Worm (Caenorhabditis elegans) whole organism, L4 larva: ENCODE results near the gene frm-7.

ENCODE experiments used
- F44E2.7 ChIP-seq: fragments of 200-800 bp; sonication (Bioruptor generic); IDR thresholded peaks from 2 replicates; pipeline ENCODE4 v2.1.2; 2022; ENCODE audit warnings: missing genetic modification characterization, missing compliant biosample characterization
- F49E8.2 ChIP-seq: sonication (generic microtip); optimal IDR thresholded peaks from 2 replicates; lab custom pipeline; 2016; ENCODE audit warnings: missing compliant biosample characterization, mild to moderate bottlenecking, missing genetic modification characterization, borderline replicate concordance
- R02D3.7 ChIP-seq: fragments of 150-350 bp; sonication (generic microtip); optimal IDR thresholded peaks from 3 replicates; lab custom pipeline; 2014; ENCODE audit warnings: missing biosample characterization, missing genetic modification characterization
- T20F7.1 ChIP-seq: fragments of 200-800 bp; sonication (Bioruptor generic); optimal IDR thresholded peaks from 2 replicates; lab custom pipeline; 2018; ENCODE audit warnings: mild to moderate bottlenecking, missing genetic modification characterization, missing compliant biosample characterization
- T26A8.4 ChIP-seq: fragments of 200-800 bp; sonication (Bioruptor generic); IDR thresholded peaks from 2 replicates; pipeline ENCODE4 v1.3.6; 2022; ENCODE audit warnings: missing genetic modification characterization, missing compliant biosample characterization
- ZK337.2 ChIP-seq: fragments of 200-800 bp; sonication (Bioruptor generic); IDR thresholded peaks from 2 replicates; pipeline ENCODE4 v1.3.6; 2022; ENCODE audit warnings: missing genetic modification reagents, missing genetic modification characterization, missing compliant biosample characterization
- ZK546.5 ChIP-seq, 2 experiments: sonication (generic microtip); optimal IDR thresholded peaks; 2 replicates each; lab custom pipeline; 2017; ENCODE audit warnings: missing biosample characterization in 2 of 2, missing genetic modification characterization in 2 of 2
- aha-1 ChIP-seq: fragments of 150-350 bp; peaks from one replicate; lab custom pipeline; 2014; ENCODE audit warnings: missing biosample characterization, missing genetic modification characterization
- ama-1 ChIP-seq: fragments of 150-350 bp; optimal IDR thresholded peaks from 2 replicates; lab custom pipeline; 2014; ENCODE audit warnings: inconsistent platforms, mixed read lengths
- ceh-20 ChIP-seq: fragments of 200-800 bp; sonication (Bioruptor generic); IDR thresholded peaks from 2 replicates; pipeline ENCODE4 v1.3.6; 2022; ENCODE audit warnings: missing genetic modification reagents, missing genetic modification characterization, missing compliant biosample characterization
- ceh-28 ChIP-seq: fragments of 150-350 bp; optimal IDR thresholded peaks from 2 replicates; lab custom pipeline; 2014; ENCODE audit warnings: missing biosample characterization, missing genetic modification reagents, missing genetic modification characterization
- ceh-62 ChIP-seq: sonication (generic microtip); optimal IDR thresholded peaks from 2 replicates; lab custom pipeline; 2017; ENCODE audit warnings: missing biosample characterization, missing genetic modification characterization
- ctbp-1 ChIP-seq: fragments of 200-800 bp; sonication (Bioruptor generic); IDR thresholded peaks from 2 replicates; pipeline ENCODE4 v1.3.6; 2022; ENCODE audit warnings: missing genetic modification reagents, missing genetic modification characterization, missing compliant biosample characterization
- daf-16 ChIP-seq, 3 experiments: sonication (generic microtip); optimal IDR thresholded peaks; 2 replicates each; lab custom pipeline; 2016 to 2017; ENCODE audit warnings: missing genetic modification characterization in 3 of 3, missing genetic modification reagents in 3 of 3, mild to moderate bottlenecking in 2 of 3, missing compliant biosample characterization in 2 of 3, missing biosample characterization in 1 of 3, moderate library complexity in 1 of 3
- daf-8 ChIP-seq: fragments of 200-800 bp; sonication (Bioruptor generic); IDR thresholded peaks from 2 replicates; pipeline ENCODE4 v1.3.6; 2022; ENCODE audit warnings: missing genetic modification characterization, missing compliant biosample characterization
- dmd-6 ChIP-seq: fragments of 200-800 bp; sonication (Bioruptor generic); IDR thresholded peaks from 2 replicates; pipeline ENCODE4 v1.3.6; 2022; ENCODE audit warnings: missing genetic modification reagents, missing genetic modification characterization, missing compliant biosample characterization
- dpl-1 ChIP-seq: fragments of 150-350 bp; optimal IDR thresholded peaks from 2 replicates; lab custom pipeline; 2014; ENCODE audit warnings: missing biosample characterization, missing genetic modification reagents, missing genetic modification characterization
- dve-1 ChIP-seq: sonication (generic microtip); optimal IDR thresholded peaks from 2 replicates; lab custom pipeline; 2017; ENCODE audit warnings: antibody characterized with exemption, mild to moderate bottlenecking, missing genetic modification characterization, missing compliant biosample characterization; ENCODE audit not compliant: insufficient read depth
- hlh-11 ChIP-seq: fragments of 200-800 bp; sonication (Bioruptor generic); optimal IDR thresholded peaks from 2 replicates; lab custom pipeline; 2018; ENCODE audit warnings: mild to moderate bottlenecking, missing genetic modification characterization, missing compliant biosample characterization
- hlh-30 ChIP-seq: sonication (generic microtip); optimal IDR thresholded peaks from 2 replicates; lab custom pipeline; 2017; ENCODE audit warnings: antibody characterized with exemption, mild to moderate bottlenecking, missing genetic modification characterization, missing compliant biosample characterization; ENCODE audit not compliant: insufficient read depth
- hmg-1.1 ChIP-seq: fragments of 200-800 bp; sonication (Bioruptor generic); IDR thresholded peaks from 2 replicates; pipeline ENCODE4 v1.3.6; 2022; ENCODE audit warnings: missing genetic modification reagents, missing genetic modification characterization, missing compliant biosample characterization
- lim-7 ChIP-seq: fragments of 200-800 bp; sonication (Bioruptor generic); IDR thresholded peaks from 2 replicates; pipeline ENCODE4 v1.3.6; 2022; ENCODE audit warnings: missing genetic modification characterization, missing compliant biosample characterization
- lin-39 ChIP-seq: fragments of 150-350 bp; optimal IDR thresholded peaks from 2 replicates; lab custom pipeline; 2014; ENCODE audit warnings: missing biosample characterization, missing genetic modification reagents, missing genetic modification characterization
- lir-3 ChIP-seq: sonication (generic microtip); optimal IDR thresholded peaks from 2 replicates; lab custom pipeline; 2016; ENCODE audit warnings: mild to moderate bottlenecking, missing genetic modification characterization, missing compliant biosample characterization
- lsy-2 ChIP-seq, 2 experiments: fragments of 150-350 bp in 1 of 2; sonication (generic microtip) in 1 of 2; optimal IDR thresholded peaks; 2 replicates each; lab custom pipeline; 2014 to 2017; ENCODE audit warnings: missing biosample characterization in 2 of 2, missing genetic modification characterization in 2 of 2
- madf-5 ChIP-seq, 2 experiments: fragments of 200-800 bp; sonication (Bioruptor generic); IDR thresholded peaks; 2 replicates each; pipeline ENCODE4 v1.3.6; 2022; ENCODE audit warnings: missing compliant biosample characterization in 2 of 2, missing genetic modification characterization in 2 of 2
- mdl-1 ChIP-seq, 2 experiments: fragments of 150-350 bp in 1 of 2; sonication (generic microtip) in 1 of 2; optimal IDR thresholded peaks; 2 replicates each; lab custom pipeline; 2014 to 2017; ENCODE audit warnings: missing biosample characterization in 2 of 2, missing genetic modification characterization in 2 of 2
- mxl-2 ChIP-seq: fragments of 200-800 bp; sonication (Bioruptor generic); conservative IDR thresholded peaks from 2 replicates; pipeline ENCODE4 v1.3.6; 2022; ENCODE audit warnings: missing genetic modification reagents, missing genetic modification characterization, missing compliant biosample characterization
- mxl-3 ChIP-seq: fragments of 200-800 bp; sonication (Bioruptor generic); optimal IDR thresholded peaks from 2 replicates; lab custom pipeline; 2018; ENCODE audit warnings: mild to moderate bottlenecking, missing genetic modification characterization, missing compliant biosample characterization
- nhr-102 ChIP-seq: sonication (generic microtip); optimal IDR thresholded peaks from 2 replicates; lab custom pipeline; 2016; ENCODE audit warnings: mild to moderate bottlenecking, missing genetic modification characterization, moderate library complexity, missing compliant biosample characterization
- nhr-25 ChIP-seq: sonication (generic microtip); optimal IDR thresholded peaks from 2 replicates; lab custom pipeline; 2017; ENCODE audit warnings: missing genetic modification characterization, mild to moderate bottlenecking, missing compliant biosample characterization, antibody characterized with exemption, moderate library complexity, borderline replicate concordance; ENCODE audit not compliant: insufficient read depth
- nhr-28 ChIP-seq: fragments of 150-350 bp; optimal IDR thresholded peaks from 2 replicates; lab custom pipeline; 2014; ENCODE audit warnings: missing biosample characterization, missing genetic modification characterization
- nhr-41 ChIP-seq: fragments of 200-800 bp; sonication (Bioruptor generic); IDR thresholded peaks from 2 replicates; pipeline ENCODE4 v1.3.6; 2022; ENCODE audit warnings: missing genetic modification reagents, missing genetic modification characterization, missing compliant biosample characterization
- nhr-42 ChIP-seq: fragments of 200-800 bp; sonication (Bioruptor generic); IDR thresholded peaks from 2 replicates; pipeline ENCODE4 v1.3.6; 2022; ENCODE audit warnings: missing genetic modification characterization, missing compliant biosample characterization
- nhr-76 ChIP-seq: fragments of 150-350 bp; optimal IDR thresholded peaks from 2 replicates; lab custom pipeline; 2014; ENCODE audit warnings: missing biosample characterization, missing genetic modification characterization
- nhr-77 ChIP-seq: fragments of 150-350 bp; optimal IDR thresholded peaks from 2 replicates; lab custom pipeline; 2014; ENCODE audit warnings: missing biosample characterization, missing genetic modification characterization
- pqm-1 ChIP-seq: sonication (generic microtip); optimal IDR thresholded peaks from 2 replicates; lab custom pipeline; 2017; ENCODE audit warnings: missing biosample characterization, missing genetic modification characterization
- saeg-2 ChIP-seq: fragments of 200-800 bp; sonication (Bioruptor generic); IDR thresholded peaks from 2 replicates; pipeline ENCODE4 v1.3.6; 2022; ENCODE audit warnings: missing genetic modification reagents, missing genetic modification characterization, missing compliant biosample characterization
- sdz-12 ChIP-seq: fragments of 200-800 bp; sonication (Bioruptor generic); optimal IDR thresholded peaks from 2 replicates; lab custom pipeline; 2018; ENCODE audit warnings: mild to moderate bottlenecking, missing genetic modification characterization, missing compliant biosample characterization
- skn-1 ChIP-seq: fragments of 150-350 bp; optimal IDR thresholded peaks from 2 replicates; lab custom pipeline; 2014; ENCODE audit warnings: missing biosample characterization, missing genetic modification characterization
- snpc-1.2 ChIP-seq: fragments of 200-800 bp; sonication (Bioruptor generic); IDR thresholded peaks from 2 replicates; pipeline ENCODE4 v1.3.6; 2022; ENCODE audit warnings: missing genetic modification reagents, missing genetic modification characterization, missing compliant biosample characterization
- spr-1 ChIP-seq: sonication (generic microtip); optimal IDR thresholded peaks from 2 replicates; lab custom pipeline; 2016; ENCODE audit warnings: mild to moderate bottlenecking, missing genetic modification characterization, missing compliant biosample characterization
- tag-97 ChIP-seq: fragments of 200-800 bp; sonication (Bioruptor generic); IDR thresholded peaks from 2 replicates; pipeline ENCODE4 v1.3.6; 2022; ENCODE audit warnings: missing genetic modification characterization, missing compliant biosample characterization
- tra-1 ChIP-seq: fragments of 200-800 bp; sonication (Bioruptor generic); IDR thresholded peaks from 2 replicates; pipeline ENCODE4 v1.3.6; 2022; ENCODE audit warnings: missing genetic modification reagents, missing genetic modification characterization, missing compliant biosample characterization
- unc-130 ChIP-seq: sonication (generic microtip); optimal IDR thresholded peaks from 2 replicates; lab custom pipeline; 2016; ENCODE audit warnings: missing genetic modification reagents, missing genetic modification characterization, missing compliant biosample characterization
- unc-39 ChIP-seq: sonication (generic microtip); optimal IDR thresholded peaks from 2 replicates; lab custom pipeline; 2017; ENCODE audit warnings: missing biosample characterization, missing genetic modification characterization
- zip-11 ChIP-seq: fragments of 200-800 bp; sonication (Bioruptor generic); IDR thresholded peaks from 2 replicates; pipeline ENCODE4 v1.3.6; 2022; ENCODE audit warnings: missing genetic modification characterization, missing compliant biosample characterization
- zip-2 ChIP-seq: fragments of 150-350 bp; optimal IDR thresholded peaks from 2 replicates; lab custom pipeline; 2014; ENCODE audit warnings: missing biosample characterization, missing genetic modification characterization

Gene frm-7

DNA sequence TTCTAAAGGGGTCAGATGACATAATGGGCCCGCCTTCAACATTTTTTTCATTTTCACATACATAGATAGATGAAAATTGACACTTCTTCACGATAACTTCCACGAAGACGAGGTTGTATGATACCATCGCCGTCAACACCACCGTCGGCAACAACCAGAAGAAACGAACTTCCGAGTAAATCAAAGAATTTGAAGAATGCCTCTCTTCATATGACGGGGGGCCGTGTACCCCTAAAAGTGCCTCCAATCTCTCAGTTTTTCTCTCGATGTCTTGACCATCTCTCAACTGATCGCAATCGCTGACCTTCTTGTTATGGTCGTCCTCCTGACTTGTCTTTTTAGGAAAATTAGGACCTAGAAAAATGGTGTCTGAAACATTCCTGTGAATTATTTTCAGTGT is 6.8 kb upstream of the frm-7 start:
- TF ChIP-seq nhr-25 (tag; lab: Kevin White, UChicago) (no peak), tag-97 (GFP tag; lab: Robert Waterston, UW) (no peak), ZK546.5 (tag; optimal IDR thresholded peaks at IDR 0.05; lab: Kevin White, UChicago) (no peak), snpc-1.2 (GFP tag; lab: Robert Waterston, UW) (no peak), ZK337.2 (GFP tag; lab: Robert Waterston, UW) (no peak)

DNA sequence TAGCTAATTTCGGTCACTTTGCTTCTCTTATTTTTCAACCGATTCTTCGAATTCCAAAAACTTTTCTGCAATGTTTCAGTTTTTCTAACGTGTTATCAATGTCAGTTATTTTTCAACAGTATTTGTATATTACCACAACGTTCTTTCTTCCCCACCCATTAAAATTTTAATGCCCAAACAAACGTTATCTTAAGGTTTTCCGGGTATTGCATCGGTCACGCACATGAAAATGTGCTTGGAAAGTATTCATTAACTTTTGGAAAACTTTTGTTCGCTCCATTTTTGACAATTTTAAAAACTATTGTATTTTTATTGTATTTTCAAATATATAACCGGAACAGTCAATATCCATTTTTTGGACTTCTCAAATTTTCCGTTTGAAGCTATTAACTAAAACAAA is 6.2 kb upstream of the frm-7 start:
- no peak for TF ChIP-seq lsy-2 (tag; optimal IDR thresholded peaks at IDR 0.05; lab: Kevin White, UChicago)
- TF ChIP-seq ceh-20 (GFP tag; lab: Robert Waterston, UW): no peak
- no peak for TF ChIP-seq daf-16 (GFP tag; optimal IDR thresholded peaks at IDR 0.05; lab: Kevin White, UChicago)
- peak; percentile 43 for TF ChIP-seq daf-16 (tag; optimal IDR thresholded peaks at IDR 0.05; lab: Kevin White, UChicago)
- no peak for TF ChIP-seq zip-11 (GFP tag; lab: Robert Waterston, UW)
- no peak for TF ChIP-seq tra-1 (GFP tag; lab: Robert Waterston, UW)
- no peak for TF ChIP-seq snpc-1.2 (GFP tag; lab: Robert Waterston, UW)
- TF ChIP-seq nhr-77 (tag; lab: Kevin White, UChicago): peak; percentile 18
- no peak for TF ChIP-seq F44E2.7 (GFP tag; lab: Robert Waterston, UW)
- TF ChIP-seq R02D3.7 (tag; lab: Kevin White, UChicago): no peak
- no peak for TF ChIP-seq hmg-1.1 (GFP tag; lab: Robert Waterston, UW)
- no peak for TF ChIP-seq T26A8.4 (GFP tag; lab: Robert Waterston, UW)
- TF ChIP-seq T20F7.1 (GFP tag; lab: Kevin White, UChicago): no peak
- no peak for TF ChIP-seq F49E8.2 (tag; lab: Kevin White, UChicago)
- TF ChIP-seq unc-130 (GFP tag; lab: Kevin White, UChicago): no peak
- TF ChIP-seq nhr-42 (GFP tag; lab: Robert Waterston, UW): no peak
- peak; percentile 51 for TF ChIP-seq pqm-1 (tag; lab: Kevin White, UChicago)
- no peak for TF ChIP-seq nhr-76 (tag; lab: Kevin White, UChicago)
- no peak for TF ChIP-seq nhr-102
- no peak for TF ChIP-seq sdz-12 (GFP tag; lab: Kevin White, UChicago)
- TF ChIP-seq ZK337.2 (GFP tag; lab: Robert Waterston, UW): no peak
- TF ChIP-seq ceh-28 (tag; lab: Kevin White, UChicago): no peak
- 0 out of 2 replicates have a peak, but pooled peaks have one; percentile 25 for TF ChIP-seq dmd-6 (GFP tag; lab: Robert Waterston, UW)
- TF ChIP-seq dve-1 (tag; lab: Kevin White, UChicago): peak; percentile 22
- no peak for TF ChIP-seq aha-1 (tag; lab: Kevin White, UChicago)
- TF ChIP-seq zip-2 (tag; lab: Kevin White, UChicago): no peak
- no peak for TF ChIP-seq skn-1 (tag; lab: Kevin White, UChicago)
- peak; percentile 29 for TF ChIP-seq nhr-28 (tag; lab: Kevin White, UChicago)
- TF ChIP-seq ctbp-1 (GFP tag; lab: Robert Waterston, UW): no peak
- no peak for TF ChIP-seq daf-8 (GFP tag; lab: Robert Waterston, UW)
- TF ChIP-seq dpl-1 (GFP tag; lab: Kevin White, UChicago): no peak
- TF ChIP-seq, all 104 proteins: peak for 6

DNA sequence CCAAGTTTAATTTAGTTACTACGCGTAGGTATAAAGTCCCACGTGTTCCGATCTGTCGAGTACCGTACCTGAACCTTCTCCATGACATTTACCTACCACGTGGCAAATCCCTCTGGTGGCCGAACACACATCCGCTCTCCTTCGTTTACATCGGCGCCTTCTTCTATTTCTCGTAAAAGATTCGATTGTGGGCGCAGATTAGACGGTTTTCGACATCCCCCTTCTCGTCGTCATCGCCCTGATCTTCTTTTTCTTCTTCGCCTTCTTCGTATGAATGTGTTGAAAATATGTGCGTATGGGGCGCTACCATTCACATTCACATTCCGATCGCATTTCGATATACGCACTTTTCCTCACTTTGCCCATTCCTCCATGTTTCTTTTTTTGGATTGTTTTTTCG is 5.5 kb upstream of the frm-7 start:
- no peak for TF ChIP-seq lim-7 (GFP tag; lab: Robert Waterston, UW)
- no peak for TF ChIP-seq lin-39
- peak; percentile 47 for TF ChIP-seq hlh-30 (tag; lab: Kevin White, UChicago)
- TF ChIP-seq mxl-2 (GFP tag; lab: Robert Waterston, UW): no peak
- no peak for TF ChIP-seq hmg-1.1 (GFP tag; lab: Robert Waterston, UW)
- TF ChIP-seq spr-1 (tag; lab: Kevin White, UChicago): no peak
- TF ChIP-seq lir-3 (tag; lab: Kevin White, UChicago): no peak
- no peak for TF ChIP-seq nhr-41
- peak; percentile 65 for TF ChIP-seq mxl-3 (GFP tag; lab: Kevin White, UChicago)
- TF ChIP-seq madf-5 (GFP tag; IDR thresholded peaks at IDR 0.05; lab: Robert Waterston, UW): no peak
- TF ChIP-seq ceh-28 (tag; lab: Kevin White, UChicago): no peak
- no peak for TF ChIP-seq unc-39 (tag; lab: Kevin White, UChicago)
- TF ChIP-seq mdl-1 (tag; optimal IDR thresholded peaks at IDR 0.05; lab: Kevin White, UChicago): peak in 1 of 2 experiments; percentile 29
- no peak for TF ChIP-seq F44E2.7 (GFP tag; lab: Robert Waterston, UW)
- no peak for TF ChIP-seq nhr-42 (GFP tag; lab: Robert Waterston, UW)
- TF ChIP-seq hlh-11 (tag; lab: Kevin White, UChicago): peak; percentile 1
- TF ChIP-seq ama-1: no peak
- no peak for TF ChIP-seq saeg-2 (GFP tag; lab: Robert Waterston, UW)
- TF ChIP-seq ceh-62 (tag; lab: Kevin White, UChicago): no peak
- TF ChIP-seq tag-97 (GFP tag; lab: Robert Waterston, UW): no peak
